Worm (Caenorhabditis elegans): ENCODE measurements around the gene clc-24.
A peak's percentile ranks its signal among the peaks of the same experiment; 100 is the strongest.

clc-24 gene

ce11 chrIII:970928-971327 lies 38.9 kb upstream of the clc-24 start:
- no peak for TF ChIP-seq ceh-79 (tag; optimal IDR thresholded peaks at IDR 0.05)
- no peak for TF ChIP-seq F52B5.7 (tag; optimal IDR thresholded peaks at IDR 0.05)
- peak; percentile 56; the same call in 1 of the 2 replicates for TF ChIP-seq egrh-3 (GFP tag; IDR thresholded peaks at IDR 0.05)
- TF ChIP-seq Y56A3A.18 (GFP tag; IDR thresholded peaks at IDR 0.05), result no peak
- TF ChIP-seq hmg-1.2 (GFP tag; IDR thresholded peaks at IDR 0.05), result 0 out of 2 replicates have a peak, but pooled peaks have one; percentile 24
- TF ChIP-seq snpc-1.1 (tag; optimal IDR thresholded peaks at IDR 0.05; ENCODE audit: insufficient read depth), result peak; percentile 43
- no peak for TF ChIP-seq lir-1 (GFP tag; conservative IDR thresholded peaks at IDR 0.05)
- no peak for TF ChIP-seq attf-5 (GFP tag; optimal IDR thresholded peaks at IDR 0.05)
- TF ChIP-seq madf-3 (GFP tag; IDR thresholded peaks at IDR 0.05), result 0 out of 2 replicates have a peak, but pooled peaks have one; percentile 13
- 0 out of 2 replicates have a peak, but pooled peaks have one; percentile 18 for TF ChIP-seq pbrm-1 (GFP tag; IDR thresholded peaks at IDR 0.05)
- no peak for TF ChIP-seq ceh-27 (GFP tag; optimal IDR thresholded peaks at IDR 0.05)
- TF ChIP-seq zfh-2 (GFP tag; conservative IDR thresholded peaks at IDR 0.05), result peak; percentile 84
- TF ChIP-seq F23B12.7 (tag; optimal IDR thresholded peaks at IDR 0.05; ENCODE audit: insufficient read depth), result no peak
- TF ChIP-seq snpc-4 (GFP tag; optimal IDR thresholded peaks at IDR 0.05), result no peak
- TF ChIP-seq snpc-4 (tag; optimal IDR thresholded peaks at IDR 0.05), result peak in 1 of 4 experiments; percentile 86

ce11 chrIII:978889-979288 lies 30.9 kb upstream of the clc-24 start:
- peak; percentile 83 for TF ChIP-seq zfh-2 (GFP tag; conservative IDR thresholded peaks at IDR 0.05)
- TF ChIP-seq lag-1 (GFP tag; IDR thresholded peaks at IDR 0.05), result no peak
- TF ChIP-seq Y56A3A.18 (GFP tag; IDR thresholded peaks at IDR 0.05), result no peak
- TF ChIP-seq B0261.1 (tag; optimal IDR thresholded peaks at IDR 0.05), result peak; percentile 27
- no peak for TF ChIP-seq egl-44 (GFP tag; IDR thresholded peaks at IDR 0.05)
- TF ChIP-seq hmg-20 (GFP tag; IDR thresholded peaks at IDR 0.05), result no peak
- TF ChIP-seq F49E8.2 (tag; optimal IDR thresholded peaks at IDR 0.05; ENCODE audit: insufficient read depth), result no peak
- no peak for TF ChIP-seq let-526 (GFP tag; IDR thresholded peaks at IDR 0.05)
- no peak for TF ChIP-seq F55B11.4 (tag; optimal IDR thresholded peaks at IDR 0.05; ENCODE audit: borderline replicate concordance, insufficient read depth)
- no peak for TF ChIP-seq rec-8 (tag; optimal IDR thresholded peaks at IDR 0.05)
- no peak for TF ChIP-seq cebp-1 (GFP tag; IDR thresholded peaks at IDR 0.05)
- TF ChIP-seq cebp-1 (tag; optimal IDR thresholded peaks at IDR 0.05), result no peak
- TF ChIP-seq ceh-79 (tag; optimal IDR thresholded peaks at IDR 0.05), result no peak
- no peak for TF ChIP-seq dpl-1 (GFP tag; optimal IDR thresholded peaks at IDR 0.05)
- no peak for TF ChIP-seq T07F8.4 (tag; optimal IDR thresholded peaks at IDR 0.05)
- TF ChIP-seq K11D2.4 (GFP tag; IDR thresholded peaks at IDR 0.05), result no peak
- TF ChIP-seq cebp-2 (GFP tag; IDR thresholded peaks at IDR 0.05), result no peak
- no peak for TF ChIP-seq F23B12.7 (tag; optimal IDR thresholded peaks at IDR 0.05; ENCODE audit: insufficient read depth)
- TF ChIP-seq unc-130 (GFP tag; optimal IDR thresholded peaks at IDR 0.05), result no peak
- no peak for TF ChIP-seq Y95B8A.8 (GFP tag; IDR thresholded peaks at IDR 0.05)
- no peak for TF ChIP-seq lin-54 (GFP tag; optimal IDR thresholded peaks at IDR 0.05)
- no peak for TF ChIP-seq F39B2.1 (GFP tag; IDR thresholded peaks at IDR 0.05)
- TF ChIP-seq Y79H2A.3 (GFP tag; conservative IDR thresholded peaks at IDR 0.05), result no peak
- TF ChIP-seq ZK185.1 (tag; optimal IDR thresholded peaks at IDR 0.05; ENCODE audit: poor library complexity, severe bottlenecking), result no peak
- no peak for TF ChIP-seq madf-6 (GFP tag; IDR thresholded peaks at IDR 0.05)
- TF ChIP-seq gei-17 (GFP tag; optimal IDR thresholded peaks at IDR 0.05), result no peak
- TF ChIP-seq dox-1 (GFP tag; IDR thresholded peaks at IDR 0.05), result peak; percentile 58
- no peak for TF ChIP-seq nfya-2 (GFP tag; IDR thresholded peaks at IDR 0.05)
- no peak for TF ChIP-seq ztf-22 (GFP tag; optimal IDR thresholded peaks at IDR 0.05)
- TF ChIP-seq B0035.1 (tag; optimal IDR thresholded peaks at IDR 0.05), result no peak
- no peak for TF ChIP-seq rpc-1 (optimal IDR thresholded peaks at IDR 0.05)
- TF ChIP-seq rpc-1 (tag; optimal IDR thresholded peaks at IDR 0.05), result peak; percentile 38
- peak; percentile 53 for TF ChIP-seq tbp1 (GFP tag; optimal IDR thresholded peaks at IDR 0.05)
- no peak for TF ChIP-seq aptf-3 (GFP tag; IDR thresholded peaks at IDR 0.05)
- TF ChIP-seq mxl-1 (tag; optimal IDR thresholded peaks at IDR 0.05), result no peak
- TF ChIP-seq ccch-3 (GFP tag; optimal IDR thresholded peaks at IDR 0.05), result no peak

All from whole organism, young adult.